Worm (Caenorhabditis elegans) whole organism, young adult: ENCODE measurements around the gene K08H2.10.
A peak's percentile ranks its signal among the peaks of the same experiment; 100 is the strongest.

ENCODE experiments used
- B0019.2 ChIP-seq: fragments of 200-800 bp; sonication (Bioruptor generic); conservative IDR thresholded peaks from 2 replicates; pipeline ENCODE4 v1.3.6; 2022; ENCODE audit warnings: missing genetic modification reagents, missing genetic modification characterization, missing compliant biosample characterization
- B0261.1 ChIP-seq: sonication (generic microtip); optimal IDR thresholded peaks from 2 replicates; lab custom pipeline; 2016; ENCODE audit warnings: mild to moderate bottlenecking, missing genetic modification characterization, moderate library complexity, missing compliant biosample characterization
- B0336.3 ChIP-seq: fragments of 200-800 bp; sonication (Bioruptor generic); IDR thresholded peaks from 2 replicates; pipeline ENCODE4 v1.3.6; 2022; ENCODE audit warnings: missing genetic modification characterization, missing compliant biosample characterization
- C06A6.2 ChIP-seq: fragments of 200-800 bp; sonication (Bioruptor generic); conservative IDR thresholded peaks from 2 replicates; pipeline ENCODE4 v1.3.6; 2022; ENCODE audit warnings: missing genetic modification characterization, missing compliant biosample characterization
- C17E4.6 ChIP-seq: fragments of 200-800 bp; sonication (Bioruptor generic); IDR thresholded peaks from 2 replicates; pipeline ENCODE4 v1.3.6; 2022; ENCODE audit warnings: missing genetic modification reagents, missing genetic modification characterization, missing compliant biosample characterization
- D2030.7 ChIP-seq: fragments of 200-800 bp; sonication (Bioruptor generic); IDR thresholded peaks from 2 replicates; pipeline ENCODE4 v1.3.6; 2022; ENCODE audit warnings: missing genetic modification reagents, missing genetic modification characterization, missing compliant biosample characterization
- F33H1.4 ChIP-seq: fragments of 200-800 bp; sonication (Bioruptor generic); IDR thresholded peaks from 2 replicates; pipeline ENCODE4 v1.3.6; 2022; ENCODE audit warnings: missing genetic modification reagents, missing genetic modification characterization, missing compliant biosample characterization
- F37B4.10 ChIP-seq: fragments of 200-800 bp; sonication (Bioruptor generic); IDR thresholded peaks from 2 replicates; pipeline ENCODE4 v1.3.6; 2022; ENCODE audit warnings: missing genetic modification characterization, missing compliant biosample characterization
- T07F8.4 ChIP-seq: sonication (generic microtip); optimal IDR thresholded peaks from 2 replicates; lab custom pipeline; 2016; ENCODE audit warnings: mild to moderate bottlenecking, missing genetic modification characterization, moderate library complexity, missing compliant biosample characterization
- T26A5.8 ChIP-seq: sonication (generic microtip); optimal IDR thresholded peaks from 2 replicates; lab custom pipeline; 2016; ENCODE audit warnings: missing genetic modification characterization, missing compliant biosample characterization
- Y53F4B.3 ChIP-seq: fragments of 200-800 bp; sonication (Bioruptor generic); IDR thresholded peaks from 2 replicates; pipeline ENCODE4 v1.3.6; 2022; ENCODE audit warnings: missing genetic modification reagents, missing genetic modification characterization, missing compliant biosample characterization
- aptf-2 ChIP-seq: fragments of 200-800 bp; sonication (Bioruptor generic); conservative IDR thresholded peaks from 2 replicates; pipeline ENCODE4 v1.3.6; 2022; ENCODE audit warnings: missing genetic modification reagents, missing genetic modification characterization, missing compliant biosample characterization
- aptf-3 ChIP-seq: fragments of 200-800 bp; sonication (Bioruptor generic); IDR thresholded peaks from 2 replicates; pipeline ENCODE4 v1.3.6; 2022; ENCODE audit warnings: missing genetic modification characterization, missing compliant biosample characterization
- attf-6 ChIP-seq: fragments of 200-800 bp; sonication (Bioruptor generic); IDR thresholded peaks from 2 replicates; pipeline ENCODE4 v1.3.6; 2022; ENCODE audit warnings: missing genetic modification reagents, missing genetic modification characterization, missing compliant biosample characterization
- bed-1 ChIP-seq: fragments of 200-800 bp; sonication (Bioruptor generic); IDR thresholded peaks from 2 replicates; pipeline ENCODE4 v1.3.6; 2022; ENCODE audit warnings: missing genetic modification reagents, missing genetic modification characterization, missing compliant biosample characterization
- ceh-27 ChIP-seq: fragments of 200-800 bp; sonication (Bioruptor generic); optimal IDR thresholded peaks from 2 replicates; lab custom pipeline; 2018; ENCODE audit warnings: mild to moderate bottlenecking, missing genetic modification characterization, moderate library complexity, missing compliant biosample characterization
- die-1 ChIP-seq: sonication (generic microtip); optimal IDR thresholded peaks from 2 replicates; lab custom pipeline; 2016; ENCODE audit warnings: missing genotype, mild to moderate bottlenecking, missing genetic modification characterization, missing compliant biosample characterization
- dpff-1 ChIP-seq: sonication (generic microtip); optimal IDR thresholded peaks from 2 replicates; lab custom pipeline; 2017; ENCODE audit warnings: mild to moderate bottlenecking, missing genetic modification characterization, missing compliant biosample characterization
- efl-1 ChIP-seq: fragments of 150-350 bp; optimal IDR thresholded peaks from 2 replicates; lab custom pipeline; 2014; ENCODE audit warnings: missing biosample characterization, missing genetic modification reagents, missing genetic modification characterization
- him-1 ChIP-seq: sonication (generic microtip); optimal IDR thresholded peaks from 2 replicates; lab custom pipeline; 2016; ENCODE audit warnings: missing genotype, missing genetic modification reagents, missing genetic modification characterization, missing compliant biosample characterization
- hlh-12 ChIP-seq: sonication (generic microtip); optimal IDR thresholded peaks from 2 replicates; lab custom pipeline; 2016; ENCODE audit warnings: missing genetic modification characterization, missing compliant biosample characterization
- hlh-26 ChIP-seq: fragments of 200-800 bp; sonication (Bioruptor generic); conservative IDR thresholded peaks from 2 replicates; pipeline ENCODE4 v1.3.6; 2022; ENCODE audit warnings: missing genetic modification reagents, missing genetic modification characterization, missing compliant biosample characterization
- hmg-1.2 ChIP-seq: fragments of 200-800 bp; sonication (Bioruptor generic); IDR thresholded peaks from 2 replicates; pipeline ENCODE4 v1.3.6; 2022; ENCODE audit warnings: missing genetic modification reagents, missing genetic modification characterization, missing compliant biosample characterization
- lin-35 ChIP-seq, 3 experiments: fragments of 150-350 bp in 2 of 3; sonication (generic microtip) in 1 of 3; optimal IDR thresholded peaks; 2 replicates each; lab custom pipeline; 2014 to 2018; ENCODE audit warnings: missing biosample characterization in 3 of 3, missing genetic modification characterization in 3 of 3, missing genetic modification reagents in 3 of 3
- lin-54 ChIP-seq: fragments of 200-800 bp; sonication (Bioruptor generic); optimal IDR thresholded peaks from 2 replicates; lab custom pipeline; 2018; ENCODE audit warnings: mild to moderate bottlenecking, missing genetic modification characterization, missing compliant biosample characterization
- lir-1 ChIP-seq: fragments of 200-800 bp; sonication (Bioruptor generic); conservative IDR thresholded peaks from 2 replicates; pipeline ENCODE4 v1.3.6; 2022; ENCODE audit warnings: missing genetic modification reagents, missing genetic modification characterization, missing compliant biosample characterization
- madf-6 ChIP-seq: fragments of 200-800 bp; sonication (Bioruptor generic); IDR thresholded peaks from 2 replicates; pipeline ENCODE4 v1.3.6; 2022; ENCODE audit warnings: missing genetic modification reagents, missing genetic modification characterization, missing compliant biosample characterization
- madf-8 ChIP-seq: fragments of 200-800 bp; sonication (Bioruptor generic); conservative IDR thresholded peaks from 2 replicates; pipeline ENCODE4 v1.3.6; 2022; ENCODE audit warnings: missing genetic modification reagents, missing genetic modification characterization, missing compliant biosample characterization
- mel-28 ChIP-seq: sonication (generic microtip); optimal IDR thresholded peaks from 2 replicates; lab custom pipeline; 2016; ENCODE audit warnings: borderline replicate concordance, mild to moderate bottlenecking, missing genetic modification characterization, missing compliant biosample characterization
- mxl-1 ChIP-seq: sonication (generic microtip); optimal IDR thresholded peaks from 2 replicates; lab custom pipeline; 2016; ENCODE audit warnings: missing genetic modification characterization, missing compliant biosample characterization
- nfyb-1 ChIP-seq: fragments of 200-800 bp; sonication (Bioruptor generic); IDR thresholded peaks from 2 replicates; pipeline ENCODE4 v1.3.6; 2022; ENCODE audit warnings: missing genetic modification reagents, missing genetic modification characterization, missing compliant biosample characterization
- nhr-120 ChIP-seq: fragments of 200-800 bp; sonication (Bioruptor generic); IDR thresholded peaks from 2 replicates; pipeline ENCODE4 v1.3.6; 2022; ENCODE audit warnings: missing genetic modification characterization, missing compliant biosample characterization
- nhr-27 ChIP-seq: fragments of 200-800 bp; sonication (Bioruptor generic); optimal IDR thresholded peaks from 2 replicates; lab custom pipeline; 2018; ENCODE audit warnings: mild to moderate bottlenecking, missing genetic modification characterization, moderate library complexity, missing compliant biosample characterization
- nhr-80 ChIP-seq: sonication (generic microtip); optimal IDR thresholded peaks from 2 replicates; lab custom pipeline; 2016; ENCODE audit warnings: missing genetic modification characterization, missing compliant biosample characterization
- pbrm-1 ChIP-seq: fragments of 200-800 bp; sonication (Bioruptor generic); IDR thresholded peaks from 2 replicates; pipeline ENCODE4 v1.3.6; 2022; ENCODE audit warnings: missing genetic modification reagents, missing genetic modification characterization, missing compliant biosample characterization
- rcor-1 ChIP-seq: fragments of 200-800 bp; sonication (Bioruptor generic); IDR thresholded peaks from 2 replicates; pipeline ENCODE4 v1.3.6; 2022; ENCODE audit warnings: missing genetic modification reagents, missing genetic modification characterization, missing compliant biosample characterization
- rec-8 ChIP-seq, 2 experiments: sonication (generic microtip); optimal IDR thresholded peaks; 2 replicates each; lab custom pipeline; 2016; ENCODE audit warnings: mild to moderate bottlenecking in 2 of 2, missing genetic modification characterization in 2 of 2, missing genetic modification reagents in 2 of 2, missing genotype in 2 of 2, missing biosample characterization in 1 of 2, missing compliant biosample characterization in 1 of 2, moderate library complexity in 1 of 2
- snpc-1.1 ChIP-seq: sonication (generic microtip); optimal IDR thresholded peaks from 2 replicates; lab custom pipeline; 2017; ENCODE audit warnings: missing genetic modification characterization, mild to moderate bottlenecking, missing compliant biosample characterization, antibody characterized with exemption, moderate library complexity, missing genotype, missing genetic modification reagents; ENCODE audit not compliant: insufficient read depth
- snpc-3.4 ChIP-seq: sonication (generic microtip); optimal IDR thresholded peaks from 2 replicates; lab custom pipeline; 2017; ENCODE audit warnings: missing genetic modification characterization, mild to moderate bottlenecking, missing compliant biosample characterization, antibody characterized with exemption, moderate library complexity, missing genotype, missing genetic modification reagents
- snpc-4 ChIP-seq, 5 experiments: fragments of 150-350 bp in 1 of 5; sonication (generic microtip) in 4 of 5; optimal IDR thresholded peaks; 2 replicates each; lab custom pipeline; 2014 to 2018; ENCODE audit warnings: missing genetic modification characterization in 5 of 5, missing biosample characterization in 3 of 5, antibody characterized with exemption in 2 of 5, mild to moderate bottlenecking in 2 of 5, missing compliant biosample characterization in 2 of 5, missing genotype in 2 of 5, moderate library complexity in 2 of 5, missing genetic modification reagents in 1 of 5
- tbp1 ChIP-seq: fragments of 200-800 bp; sonication (Bioruptor generic); optimal IDR thresholded peaks from 2 replicates; lab custom pipeline; 2018; ENCODE audit warnings: mild to moderate bottlenecking, missing genetic modification characterization, missing compliant biosample characterization
- tbx-9 ChIP-seq: sonication (generic microtip); optimal IDR thresholded peaks from 2 replicates; lab custom pipeline; 2016; ENCODE audit warnings: borderline replicate concordance, missing genetic modification characterization, inconsistent platforms, missing compliant biosample characterization
- unc-62 ChIP-seq: fragments of 150-350 bp; optimal IDR thresholded peaks from 2 replicates; lab custom pipeline; 2014; ENCODE audit warnings: missing biosample characterization, missing genetic modification reagents, missing genetic modification characterization
- zim-3 ChIP-seq: sonication (generic microtip); optimal IDR thresholded peaks from 2 replicates; lab custom pipeline; 2017; ENCODE audit warnings: mild to moderate bottlenecking, missing genetic modification characterization, moderate library complexity, missing compliant biosample characterization

Gene K08H2.10

ce11 chrX:13290531-13290930, 32.9 kb downstream of the K08H2.10 start, which contains the start of gene R04D3.3:
Gene R04D3.3 (minus strand): TSS chrX:13290631.
- no peak for TF ChIP-seq dpff-1
- TF ChIP-seq efl-1: peak; percentile 61
- no peak for TF ChIP-seq nhr-27
- TF ChIP-seq attf-6 (GFP tag; lab: Robert Waterston, UW): no peak
- no peak for TF ChIP-seq bed-1 (GFP tag; lab: Robert Waterston, UW)
- no peak for TF ChIP-seq unc-62 (GFP tag; lab: Kevin White, UChicago)
- no peak; the same call in 1 of the 2 replicates for TF ChIP-seq madf-6 (GFP tag; lab: Robert Waterston, UW)
- TF ChIP-seq T07F8.4 (tag; lab: Kevin White, UChicago): no peak
- no peak for TF ChIP-seq B0019.2 (GFP tag; lab: Robert Waterston, UW)
- no peak; the same call in 1 of the 2 replicates for TF ChIP-seq madf-8 (GFP tag; lab: Robert Waterston, UW)
- TF ChIP-seq nfyb-1 (GFP tag; lab: Robert Waterston, UW): no peak
- TF ChIP-seq D2030.7 (GFP tag; lab: Robert Waterston, UW): 0 out of 2 replicates have a peak, but pooled peaks have one; percentile 22
- no peak for TF ChIP-seq B0261.1

ce11 chrX:13291506-13291905, 33.9 kb downstream of the K08H2.10 start, which contains the start of gene srd-38:
Gene srd-38 (plus strand): TSS chrX:13291806.
- TF ChIP-seq aptf-2 (GFP tag; lab: Robert Waterston, UW): no peak

- 0 out of 2 replicates have a peak, but pooled peaks have one; percentile 7 for TF ChIP-seq hmg-1.2 (GFP tag; lab: Robert Waterston, UW)
- no peak for TF ChIP-seq lin-35 (GFP tag; optimal IDR thresholded peaks at IDR 0.05; lab: Kevin White, UChicago)
- TF ChIP-seq pbrm-1: peak; percentile 31; the same call in 1 of the 2 replicates
- no peak for TF ChIP-seq rcor-1 (GFP tag; lab: Robert Waterston, UW)
- no peak for TF ChIP-seq mxl-1 (tag; lab: Kevin White, UChicago)
- TF ChIP-seq die-1 (tag; lab: Kevin White, UChicago): peak; percentile 75
- TF ChIP-seq nhr-80: no peak
- TF ChIP-seq snpc-4 (GFP tag; optimal IDR thresholded peaks at IDR 0.05; lab: Kevin White, UChicago): peak; percentile 43
- peak in 1 of 4 experiments; percentile 58 for TF ChIP-seq snpc-4 (tag; optimal IDR thresholded peaks at IDR 0.05; lab: Kevin White, UChicago)
- no peak for TF ChIP-seq nhr-120 (GFP tag; lab: Robert Waterston, UW)
- TF ChIP-seq tbx-9: no peak
- no peak for TF ChIP-seq F33H1.4 (GFP tag; lab: Robert Waterston, UW)
- peak; percentile 41; the same call in 1 of the 2 replicates for TF ChIP-seq D2030.7 (GFP tag; lab: Robert Waterston, UW)
- no peak for TF ChIP-seq Y53F4B.3 (GFP tag; lab: Robert Waterston, UW)
- TF ChIP-seq F37B4.10 (GFP tag; lab: Robert Waterston, UW): no peak
- TF ChIP-seq C17E4.6 (GFP tag; lab: Robert Waterston, UW): no peak
- no peak for TF ChIP-seq B0336.3 (GFP tag; lab: Robert Waterston, UW)
- TF ChIP-seq zim-3 (tag; lab: Kevin White, UChicago): no peak
- TF ChIP-seq ceh-27 (GFP tag; lab: Kevin White, UChicago): no peak
- peak; percentile 83 for TF ChIP-seq tbp1 (GFP tag; lab: Kevin White, UChicago)
- TF ChIP-seq lir-1: no peak
- peak; percentile 29 for TF ChIP-seq snpc-1.1
- no peak for TF ChIP-seq hlh-26 (GFP tag; lab: Robert Waterston, UW)
- TF ChIP-seq aptf-3 (GFP tag; lab: Robert Waterston, UW): no peak
- peak; percentile 68 for TF ChIP-seq B0261.1
- peak; percentile 40 for TF ChIP-seq him-1 (tag; lab: Kevin White, UChicago)
- peak in 1 of 2 experiments; percentile 32 for TF ChIP-seq rec-8 (tag; optimal IDR thresholded peaks at IDR 0.05; lab: Kevin White, UChicago)
- TF ChIP-seq hlh-12 (tag; lab: Kevin White, UChicago): no peak
- no peak for TF ChIP-seq C06A6.2 (GFP tag; lab: Robert Waterston, UW)
- TF ChIP-seq madf-8 (GFP tag; lab: Robert Waterston, UW): no peak
- no peak for TF ChIP-seq mel-28
- no peak for TF ChIP-seq T26A5.8
- TF ChIP-seq lin-54: no peak
- TF ChIP-seq unc-62 (GFP tag; lab: Kevin White, UChicago): no peak
- TF ChIP-seq B0019.2 (GFP tag; lab: Robert Waterston, UW): no peak
- peak; percentile 35 for TF ChIP-seq snpc-3.4 (tag; lab: Kevin White, UChicago)
Measured at ce11 chrX:13293023-13293422, 35.4 kb downstream of the K08H2.10 start.
